Worm (Caenorhabditis elegans): ENCODE data around the gene acp-6.

DNA sequence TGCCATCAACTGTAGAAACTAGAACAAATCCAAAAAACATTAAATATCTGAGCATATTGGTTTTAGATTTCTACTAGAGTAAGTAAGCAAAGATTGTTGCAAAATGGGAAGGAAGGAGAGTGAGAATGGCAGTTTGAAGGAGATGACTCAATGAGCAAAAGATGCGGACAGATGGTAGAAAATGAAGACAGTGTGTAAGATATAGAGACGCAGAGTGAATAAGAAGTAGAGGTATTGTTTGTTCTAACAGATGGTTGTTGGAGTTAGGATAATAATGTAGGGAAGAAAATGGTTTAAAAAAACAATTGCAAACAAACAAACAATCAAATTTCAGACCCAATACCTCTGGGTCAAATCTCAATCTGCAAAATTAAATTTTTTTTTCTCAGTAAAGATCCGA lies 45.3 kb upstream of the acp-6 start, which contains the start of gene tmed-13:
- TF ChIP-seq ama-1 (optimal IDR thresholded peaks at IDR 0.05) (no peak), ets-7 (tag; optimal IDR thresholded peaks at IDR 0.05) (no peak), tbx-11 (GFP tag; IDR thresholded peaks at IDR 0.05) (no peak), B0310.2 (tag; optimal IDR thresholded peaks at IDR 0.05) (no peak)
